Worm (Caenorhabditis elegans) whole organism, late embryonic: ENCODE measurements around the gene C50A2.3.

ENCODE experiments used
- C38D4.7 ChIP-seq: fragments of 200-800 bp; sonication (Bioruptor generic); optimal IDR thresholded peaks from 2 replicates; lab custom pipeline; 2018; ENCODE audit warnings: mild to moderate bottlenecking, missing genetic modification characterization, moderate library complexity, missing compliant biosample characterization
- F13H6.1 ChIP-seq: sonication (generic microtip); optimal IDR thresholded peaks from 2 replicates; lab custom pipeline; 2016; ENCODE audit warnings: missing genetic modification characterization, missing compliant biosample characterization
- ama-1 ChIP-seq: fragments of 150-350 bp; optimal IDR thresholded peaks from 2 replicates; lab custom pipeline; 2014
- ets-4 ChIP-seq: sonication (generic microtip); optimal IDR thresholded peaks from 2 replicates; lab custom pipeline; 2016; ENCODE audit warnings: missing genetic modification characterization, missing compliant biosample characterization
- hlh-13 ChIP-seq: fragments of 200-800 bp; sonication (Bioruptor generic); optimal IDR thresholded peaks from 2 replicates; lab custom pipeline; 2018; ENCODE audit warnings: mild to moderate bottlenecking, missing genetic modification characterization, missing compliant biosample characterization
- hlh-30 ChIP-seq: sonication (generic microtip); optimal IDR thresholded peaks from 2 replicates; lab custom pipeline; 2017; ENCODE audit warnings: antibody characterized with exemption, missing genetic modification characterization, missing compliant biosample characterization; ENCODE audit not compliant: insufficient read depth
- lim-6 ChIP-seq: sonication (generic microtip); optimal IDR thresholded peaks from 2 replicates; lab custom pipeline; 2016; ENCODE audit warnings: missing genetic modification characterization, missing compliant biosample characterization
- pha-4 ChIP-seq: fragments of 150-350 bp; optimal IDR thresholded peaks from 2 replicates; lab custom pipeline; 2018; ENCODE audit warnings: missing biosample characterization, missing genetic modification reagents, missing genetic modification characterization
- pqm-1 ChIP-seq: sonication (generic microtip); optimal IDR thresholded peaks from 2 replicates; lab custom pipeline; 2016; ENCODE audit warnings: missing genetic modification characterization, missing compliant biosample characterization
- rnt-1 ChIP-seq: sonication (generic microtip); optimal IDR thresholded peaks from 2 replicates; lab custom pipeline; 2016; ENCODE audit warnings: missing genetic modification characterization, missing compliant biosample characterization
- sox-4 ChIP-seq: sonication (generic microtip); optimal IDR thresholded peaks from 2 replicates; lab custom pipeline; 2017; ENCODE audit warnings: mild to moderate bottlenecking, missing genetic modification characterization, inconsistent platforms, missing compliant biosample characterization
- unc-86 ChIP-seq: sonication (generic microtip); optimal IDR thresholded peaks from 2 replicates; lab custom pipeline; 2016; ENCODE audit warnings: missing genetic modification characterization, missing compliant biosample characterization
- ztf-16 ChIP-seq: sonication (generic microtip); optimal IDR thresholded peaks from 2 replicates; lab custom pipeline; 2017; ENCODE audit warnings: missing genetic modification characterization, missing compliant biosample characterization

- TF ChIP-seq ztf-16 (tag; lab: Kevin White, UChicago) = no peak
- TF ChIP-seq C38D4.7 (GFP tag; lab: Kevin White, UChicago) = no peak
- no peak for TF ChIP-seq lim-6 (tag; lab: Kevin White, UChicago)
- TF ChIP-seq ama-1 (lab: Kevin White, UChicago) = no peak
- no peak for TF ChIP-seq sox-4
- TF ChIP-seq pha-4 (tag; lab: Kevin White, UChicago) = no peak
- no peak for TF ChIP-seq ets-4 (tag; lab: Kevin White, UChicago)
- TF ChIP-seq hlh-30 (tag; lab: Kevin White, UChicago) = no peak
- TF ChIP-seq F13H6.1 = no peak
- no peak for TF ChIP-seq rnt-1 (tag; lab: Kevin White, UChicago)
- TF ChIP-seq unc-86 (tag; lab: Kevin White, UChicago) = no peak
- no peak for TF ChIP-seq hlh-13 (GFP tag; lab: Kevin White, UChicago)
- TF ChIP-seq pqm-1 (tag; lab: Kevin White, UChicago) = no peak
Observed at ce11 chrIV:1192765-1193164, 34.9 kb upstream of the C50A2.3 start, which contains the start of gene spl-3.
